Worm (Caenorhabditis elegans): Measurements from ENCODE around the gene F32A5.8.

DNA sequence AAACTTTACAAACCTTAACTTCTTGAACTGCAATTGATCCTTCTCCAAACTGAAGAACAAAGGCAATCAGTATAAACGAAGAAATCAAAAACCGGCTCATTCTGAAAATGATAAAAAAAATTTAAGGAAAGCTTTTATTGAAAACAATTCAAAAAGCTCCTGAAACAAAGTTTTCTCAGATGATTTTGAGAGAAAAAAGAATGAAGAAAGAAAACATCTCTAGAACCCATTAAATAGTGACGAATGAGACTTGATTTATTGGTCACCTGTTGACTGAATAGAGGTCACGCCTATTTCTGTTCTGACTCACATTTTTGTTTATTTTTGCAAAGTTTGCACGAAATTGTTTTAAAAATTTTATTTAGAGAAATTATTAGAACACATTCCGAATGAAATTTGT lies 44.6 kb upstream of the F32A5.8 start, which contains the start of gene E04F6.8:
- TF ChIP-seq ceh-16 (tag; optimal IDR thresholded peaks at IDR 0.05) = no peak
- TF ChIP-seq ama-1 (optimal IDR thresholded peaks at IDR 0.05) = no peak
